Worm (Caenorhabditis elegans): ENCODE data around the gene gipc-2.

DNA sequence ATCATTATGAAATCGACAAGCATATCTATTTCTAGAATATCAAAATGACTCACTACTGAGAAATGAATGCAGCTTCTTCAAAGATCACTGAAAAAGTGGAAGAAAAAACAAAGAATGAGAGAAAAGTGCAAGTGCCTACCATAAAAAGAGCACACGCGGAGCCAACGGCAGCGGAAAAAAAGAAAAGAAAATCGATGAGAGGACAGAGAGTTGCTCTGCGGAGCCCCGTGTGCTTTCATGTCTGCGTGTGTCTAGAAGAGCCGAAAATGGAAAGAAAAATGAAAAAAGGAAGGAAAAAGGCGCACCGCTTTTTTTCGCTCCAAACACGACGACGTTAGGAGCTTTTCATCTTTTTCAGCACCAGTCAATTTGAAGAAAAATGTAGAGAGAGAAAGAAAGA lies 35.3 kb upstream of the gipc-2 start, which contains the start of gene ipla-7:
- TF ChIP-seq ama-1 (optimal IDR thresholded peaks at IDR 0.05) (no peak), ceh-6 (GFP tag; optimal IDR thresholded peaks at IDR 0.05) (no peak), pha-4 (tag; optimal IDR thresholded peaks at IDR 0.05) (no peak), unc-86 (tag; optimal IDR thresholded peaks at IDR 0.05) (no peak), sdc-2 (tag; optimal IDR thresholded peaks at IDR 0.05) (no peak), pha-2 (tag; optimal IDR thresholded peaks at IDR 0.05) (no peak), T23F11.4 (GFP tag; optimal IDR thresholded peaks at IDR 0.05) (no peak), ceh-18 (tag; optimal IDR thresholded peaks at IDR 0.05) (no peak)

Data from whole organism, late embryonic.